Worm (Caenorhabditis elegans): Measurements from ENCODE around the gene acc-4.

DNA sequence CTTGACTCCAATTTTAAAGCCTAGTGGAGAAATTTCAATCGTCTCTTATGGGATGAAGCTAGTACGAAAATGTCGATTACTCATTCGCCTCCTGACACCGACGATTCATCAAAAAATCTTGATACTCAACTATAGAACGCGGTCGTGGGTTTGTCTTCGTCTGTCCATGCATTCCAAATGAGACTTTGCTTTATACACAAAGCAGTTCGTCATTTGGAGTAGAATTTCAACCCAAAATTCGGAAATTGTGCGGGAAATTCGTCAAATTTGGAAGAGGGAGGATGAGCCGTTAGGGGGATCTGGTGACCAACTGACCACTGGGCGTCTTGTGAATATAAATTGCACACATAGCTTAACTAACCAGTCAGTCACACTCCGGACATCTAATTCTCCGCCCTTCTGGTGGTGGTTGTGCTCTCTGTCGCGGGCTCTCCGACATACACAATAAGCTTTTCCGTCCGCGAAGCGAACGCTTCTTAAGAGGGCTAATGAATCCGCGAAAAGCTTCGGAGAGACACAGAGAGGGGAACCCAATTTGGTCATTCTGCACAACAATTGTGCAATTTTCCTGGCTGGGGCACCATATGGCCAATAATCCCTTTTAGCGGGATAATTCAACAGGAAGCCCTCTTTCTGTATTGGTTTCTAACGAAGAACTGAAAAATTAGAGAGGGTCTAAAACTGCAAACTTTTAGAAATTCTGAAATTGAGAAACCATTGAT is 41.4 kb upstream of the acc-4 start:
- no peak for TF ChIP-seq ceh-82 (tag; optimal IDR thresholded peaks at IDR 0.05)
- no peak for TF ChIP-seq hlh-30 (tag; optimal IDR thresholded peaks at IDR 0.05; ENCODE audit: insufficient read depth)
- TF ChIP-seq ZK546.5 (tag; optimal IDR thresholded peaks at IDR 0.05) = no peak
